Fruit fly (Drosophila melanogaster): ENCODE results near the gene CG9259.
A peak's percentile ranks its signal among the peaks of the same experiment; 100 is the strongest.

The CG9259 gene

dm6 chr2L:21062611-21063010 lies 26.6 kb upstream of the CG9259 start:
- no peak for TF ChIP-seq CG11617 (GFP tag; optimal IDR thresholded peaks at IDR 0.05)
- no peak for TF ChIP-seq CG33017 (tag; optimal IDR thresholded peaks at IDR 0.05)
- no peak for TF ChIP-seq tj (GFP tag; optimal IDR thresholded peaks at IDR 0.05)
- TF ChIP-seq kay (GFP tag; ENCODE audit: borderline replicate concordance), result no peak
- TF ChIP-seq Clk (GFP tag; optimal IDR thresholded peaks at IDR 0.05), result no peak
- TF ChIP-seq pad (GFP tag; optimal IDR thresholded peaks at IDR 0.05), result no peak
- TF ChIP-seq CG7045 (GFP tag; optimal IDR thresholded peaks at IDR 0.05), result no peak
- no peak for TF ChIP-seq CG7101 (tag; optimal IDR thresholded peaks at IDR 0.05)
- TF ChIP-seq cic (GFP tag; optimal IDR thresholded peaks at IDR 0.05), result no peak
- no peak for TF ChIP-seq cnc (optimal IDR thresholded peaks at IDR 0.05)
- no peak for TF ChIP-seq CG1620 (GFP tag; optimal IDR thresholded peaks at IDR 0.05)
- no peak for TF ChIP-seq CG5204 (GFP tag; optimal IDR thresholded peaks at IDR 0.05)
- no peak for TF ChIP-seq toe (GFP tag; optimal IDR thresholded peaks at IDR 0.05)
- TF ChIP-seq CG14711 (tag; optimal IDR thresholded peaks at IDR 0.05), result no peak
- TF ChIP-seq Hr96 (GFP tag; optimal IDR thresholded peaks at IDR 0.05), result no peak
- no peak for TF ChIP-seq Crg-1 (GFP tag; optimal IDR thresholded peaks at IDR 0.05)
- TF ChIP-seq Mnt (GFP tag; optimal IDR thresholded peaks at IDR 0.05), result no peak
- no peak for TF ChIP-seq bab1 (GFP tag; optimal IDR thresholded peaks at IDR 0.05)
- no peak for TF ChIP-seq CG12768 (GFP tag; optimal IDR thresholded peaks at IDR 0.05)
- no peak for TF ChIP-seq ovo (GFP tag; optimal IDR thresholded peaks at IDR 0.05)

DNA sequence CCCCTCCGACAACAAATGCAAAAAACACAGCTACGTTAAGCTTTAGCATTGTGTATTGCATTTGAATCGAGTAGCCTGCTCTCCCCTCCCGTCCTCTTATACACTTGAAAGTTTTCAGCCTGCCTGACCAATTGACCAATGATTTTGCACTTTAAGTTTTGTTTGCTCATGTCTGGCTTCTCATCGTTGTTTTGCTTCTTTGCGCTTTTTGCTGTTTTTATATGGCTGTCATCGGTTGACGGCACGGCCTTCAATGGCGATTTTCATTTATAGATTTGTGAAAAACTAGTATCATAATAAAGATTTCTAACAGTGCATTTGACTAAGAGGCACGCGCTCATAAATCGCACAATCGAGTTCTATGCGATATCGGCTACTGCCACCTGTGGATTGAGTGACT lies 23.3 kb upstream of the CG9259 start:
- TF ChIP-seq toe (GFP tag; optimal IDR thresholded peaks at IDR 0.05), result no peak
- peak; percentile 58 for TF ChIP-seq tj (GFP tag; optimal IDR thresholded peaks at IDR 0.05)

- TF ChIP-seq kay (GFP tag; ENCODE audit: borderline replicate concordance) (no peak), CG11617 (GFP tag; optimal IDR thresholded peaks at IDR 0.05) (no peak), bab1 (GFP tag; optimal IDR thresholded peaks at IDR 0.05) (no peak), CG12768 (GFP tag; optimal IDR thresholded peaks at IDR 0.05) (no peak), toe (GFP tag; optimal IDR thresholded peaks at IDR 0.05) (no peak), CG33017 (tag; optimal IDR thresholded peaks at IDR 0.05) (no peak), CG5204 (GFP tag; optimal IDR thresholded peaks at IDR 0.05) (no peak), CG7101 (tag; optimal IDR thresholded peaks at IDR 0.05) (no peak), Mnt (GFP tag; optimal IDR thresholded peaks at IDR 0.05) (no peak), Clk (GFP tag; optimal IDR thresholded peaks at IDR 0.05) (no peak), CG14711 (tag; optimal IDR thresholded peaks at IDR 0.05) (no peak), CG7045 (GFP tag; optimal IDR thresholded peaks at IDR 0.05) (no peak), cic (GFP tag; optimal IDR thresholded peaks at IDR 0.05) (no peak), Crg-1 (GFP tag; optimal IDR thresholded peaks at IDR 0.05) (no peak), tj (GFP tag; optimal IDR thresholded peaks at IDR 0.05) (no peak), Hr96 (GFP tag; optimal IDR thresholded peaks at IDR 0.05) (no peak), ovo (GFP tag; optimal IDR thresholded peaks at IDR 0.05) (no peak), CG1620 (GFP tag; optimal IDR thresholded peaks at IDR 0.05) (no peak)
Measured at dm6 chr2L:21067137-21067536, 22.0 kb upstream of the CG9259 start.

dm6 chr2L:21069776-21070175 lies 19.4 kb upstream of the CG9259 start:
- no peak for TF ChIP-seq CG5204 (GFP tag; optimal IDR thresholded peaks at IDR 0.05)
- TF ChIP-seq cnc (optimal IDR thresholded peaks at IDR 0.05), result no peak
- no peak for TF ChIP-seq cic (GFP tag; optimal IDR thresholded peaks at IDR 0.05)
- no peak for TF ChIP-seq Mnt (GFP tag; optimal IDR thresholded peaks at IDR 0.05)
- TF ChIP-seq ovo (GFP tag; optimal IDR thresholded peaks at IDR 0.05), result no peak

dm6 chr2L:21070825-21071224 lies 18.4 kb upstream of the CG9259 start:
- no peak for TF ChIP-seq bab1 (GFP tag; optimal IDR thresholded peaks at IDR 0.05)
- no peak for TF ChIP-seq Hr96 (GFP tag; optimal IDR thresholded peaks at IDR 0.05)
- TF ChIP-seq kay (GFP tag; ENCODE audit: borderline replicate concordance), result no peak
- TF ChIP-seq cnc (optimal IDR thresholded peaks at IDR 0.05), result no peak
- no peak for TF ChIP-seq CG11617 (GFP tag; optimal IDR thresholded peaks at IDR 0.05)
- no peak for TF ChIP-seq CG14711 (tag; optimal IDR thresholded peaks at IDR 0.05)
- no peak for TF ChIP-seq toe (GFP tag; optimal IDR thresholded peaks at IDR 0.05)
- TF ChIP-seq CG7045 (GFP tag; optimal IDR thresholded peaks at IDR 0.05), result no peak

- TF ChIP-seq CG14711 (tag; optimal IDR thresholded peaks at IDR 0.05) (peak; percentile 72), CG12768 (GFP tag; optimal IDR thresholded peaks at IDR 0.05) (no peak), CG5204 (GFP tag; optimal IDR thresholded peaks at IDR 0.05) (peak; percentile 31)
Measured at dm6 chr2L:21071435-21071834, 17.7 kb upstream of the CG9259 start, which contains the start of gene CG9265. CG9265 (minus strand) TSS chr2L:21071502.

dm6 chr2L:21072389-21072788 lies 16.8 kb upstream of the CG9259 start:
- TF ChIP-seq Crg-1 (GFP tag; optimal IDR thresholded peaks at IDR 0.05) (no peak), cic (GFP tag; optimal IDR thresholded peaks at IDR 0.05) (no peak), CG5204 (GFP tag; optimal IDR thresholded peaks at IDR 0.05) (no peak), Mnt (GFP tag; optimal IDR thresholded peaks at IDR 0.05) (no peak), CG7101 (tag; optimal IDR thresholded peaks at IDR 0.05) (no peak), tj (GFP tag; optimal IDR thresholded peaks at IDR 0.05) (no peak), CG7045 (GFP tag; optimal IDR thresholded peaks at IDR 0.05) (no peak), Hr96 (GFP tag; optimal IDR thresholded peaks at IDR 0.05) (no peak), bab1 (GFP tag; optimal IDR thresholded peaks at IDR 0.05) (no peak), CG11617 (GFP tag; optimal IDR thresholded peaks at IDR 0.05) (no peak), CG33017 (tag; optimal IDR thresholded peaks at IDR 0.05) (no peak), CG1620 (GFP tag; optimal IDR thresholded peaks at IDR 0.05) (no peak), pad (GFP tag; optimal IDR thresholded peaks at IDR 0.05) (no peak), ovo (GFP tag; optimal IDR thresholded peaks at IDR 0.05) (no peak), Clk (GFP tag; optimal IDR thresholded peaks at IDR 0.05) (no peak)

All from whole organism, adult.